Fruit fly (Drosophila melanogaster) whole organism, embryonic: Measurements from ENCODE around the gene SamDC.

Experiments used
- Atf-2 ChIP-seq: fragments of 200-800 bp; sonication (Bioruptor generic); optimal IDR thresholded peaks from 2 replicates; lab custom pipeline; 2016; ENCODE audit warnings: missing biosample characterization, missing genetic modification characterization
- CG10565 ChIP-seq: fragments of 200-800 bp; sonication (Bioruptor generic); optimal IDR thresholded peaks from 3 replicates; lab custom pipeline; 2016; ENCODE audit warnings: missing biosample characterization, mild to moderate bottlenecking, missing genetic modification characterization
- CG10979 ChIP-seq: fragments of 200-800 bp; sonication (Bioruptor generic); optimal IDR thresholded peaks from 2 replicates; lab custom pipeline; 2018; ENCODE audit warnings: missing biosample characterization, mild to moderate bottlenecking, missing genetic modification characterization, moderate library complexity
- CG11093 ChIP-seq: fragments of 200-800 bp; sonication (Bioruptor generic); IDR thresholded peaks from 3 replicates; pipeline ENCODE4 v1.3.6; 2022; ENCODE audit warnings: missing biosample characterization, missing genetic modification characterization
- CG12071 ChIP-seq: fragments of 200-800 bp; sonication (Bioruptor generic); optimal IDR thresholded peaks from 3 replicates; lab custom pipeline; 2018; ENCODE audit warnings: missing biosample characterization, mild to moderate bottlenecking, missing genetic modification characterization
- CG13287 ChIP-seq: fragments of 200-800 bp; sonication (Bioruptor generic); IDR thresholded peaks from 2 replicates; pipeline ENCODE4 v1.3.6; 2022; ENCODE audit warnings: missing biosample characterization, missing genetic modification characterization; ENCODE audit not compliant: partially characterized antibody
- CG13296 ChIP-seq: fragments of 200-800 bp; sonication (Bioruptor generic); optimal IDR thresholded peaks from 3 replicates; lab custom pipeline; 2018; ENCODE audit warnings: missing biosample characterization, mild to moderate bottlenecking, missing genetic modification characterization
- CG13424 ChIP-seq: fragments of 200-800 bp; sonication (Bioruptor generic); optimal IDR thresholded peaks from 2 replicates; lab custom pipeline; 2019; ENCODE audit warnings: missing biosample characterization, mild to moderate bottlenecking, missing genetic modification characterization, moderate library complexity
- CG16863 ChIP-seq: fragments of 200-800 bp; sonication (Bioruptor generic); optimal IDR thresholded peaks from 3 replicates; lab custom pipeline; 2016; ENCODE audit warnings: missing biosample characterization, missing genetic modification characterization
- CG17612 ChIP-seq: fragments of 200-800 bp; sonication (Bioruptor generic); IDR thresholded peaks from 2 replicates; pipeline ENCODE4 v1.3.6; 2022; ENCODE audit warnings: missing biosample characterization, missing genetic modification characterization
- CG2129 ChIP-seq: fragments of 200-800 bp; sonication (Bioruptor generic); IDR thresholded peaks from 2 replicates; pipeline ENCODE4 v1.3.6; 2022; ENCODE audit warnings: missing biosample characterization, missing genetic modification characterization; ENCODE audit not compliant: partially characterized antibody
- CG2199 ChIP-seq: fragments of 200-800 bp; sonication (Bioruptor generic); IDR thresholded peaks from 3 replicates; pipeline ENCODE4 v1.3.6; 2022; ENCODE audit warnings: missing biosample characterization, missing genetic modification characterization
- CG33557 ChIP-seq: fragments of 200-800 bp; sonication (Bioruptor generic); optimal IDR thresholded peaks from 2 replicates; lab custom pipeline; 2019; ENCODE audit warnings: missing biosample characterization, mild to moderate bottlenecking, missing genetic modification characterization, moderate library complexity
- CG6175 ChIP-seq: fragments of 200-800 bp; sonication (Bioruptor generic); IDR thresholded peaks from 3 replicates; pipeline ENCODE4 v1.3.6; 2022; ENCODE audit warnings: missing biosample characterization, missing genetic modification characterization
- CG7839 ChIP-seq: fragments of 200-800 bp; sonication (Bioruptor generic); optimal IDR thresholded peaks from 3 replicates; lab custom pipeline; 2018; ENCODE audit warnings: missing biosample characterization, mild to moderate bottlenecking, missing genetic modification characterization, moderate library complexity
- CG8359 ChIP-seq: fragments of 200-800 bp; sonication (Bioruptor generic); optimal IDR thresholded peaks from 2 replicates; lab custom pipeline; 2017; ENCODE audit warnings: missing biosample characterization, mild to moderate bottlenecking, missing genetic modification characterization, borderline replicate concordance
- CG8944 ChIP-seq: fragments of 200-800 bp; sonication (Bioruptor generic); optimal IDR thresholded peaks from 3 replicates; lab custom pipeline; 2016; ENCODE audit warnings: missing biosample characterization, missing genetic modification characterization
- CG9727 ChIP-seq: fragments of 200-800 bp; sonication (Bioruptor generic); optimal IDR thresholded peaks from 3 replicates; lab custom pipeline; 2017; ENCODE audit warnings: missing biosample characterization, mild to moderate bottlenecking, missing genetic modification characterization
- CG9876 ChIP-seq: fragments of 200-800 bp; sonication (Bioruptor generic); optimal IDR thresholded peaks from 2 replicates; lab custom pipeline; 2016; ENCODE audit warnings: missing biosample characterization, missing genetic modification characterization
- CTCF ChIP-seq: fragments of 200-800 bp; sonication (Bioruptor generic); optimal IDR thresholded peaks from 2 replicates; lab custom pipeline; 2017; ENCODE audit warnings: missing biosample characterization, mild to moderate bottlenecking, missing genetic modification characterization, moderate library complexity
- CrebB ChIP-seq: fragments of 200-800 bp; sonication (Bioruptor generic); optimal IDR thresholded peaks from 3 replicates; lab custom pipeline; 2018; ENCODE audit warnings: missing biosample characterization, mild to moderate bottlenecking, missing genetic modification characterization
- Deaf1 ChIP-seq: fragments of 200-800 bp; optimal IDR thresholded peaks from 3 replicates; lab custom pipeline; 2019; ENCODE audit warnings: missing biosample characterization, mild to moderate bottlenecking, missing genetic modification characterization, moderate library complexity
- Dek ChIP-seq: fragments of 200-800 bp; sonication (Bioruptor generic); optimal IDR thresholded peaks from 3 replicates; lab custom pipeline; 2019; ENCODE audit warnings: missing biosample characterization, mild to moderate bottlenecking, missing genetic modification characterization, moderate library complexity
- Dp ChIP-seq: fragments of 200-800 bp; sonication (Bioruptor generic); optimal IDR thresholded peaks from 2 replicates; lab custom pipeline; 2018; ENCODE audit warnings: missing biosample characterization, mild to moderate bottlenecking, missing genetic modification characterization, moderate library complexity
- E2f2 ChIP-seq: fragments of 200-800 bp; sonication (Bioruptor generic); IDR thresholded peaks from 2 replicates; pipeline ENCODE4 v1.3.6; 2022; ENCODE audit warnings: missing biosample characterization, missing genetic modification characterization
- Elba2 ChIP-seq: fragments of 200-800 bp; sonication (Bioruptor generic); optimal IDR thresholded peaks from 3 replicates; lab custom pipeline; 2016; ENCODE audit warnings: missing biosample characterization, missing genetic modification characterization
- Hmx ChIP-seq: fragments of 200-800 bp; sonication (Bioruptor generic); optimal IDR thresholded peaks from 2 replicates; lab custom pipeline; 2016; ENCODE audit warnings: missing biosample characterization, missing genetic modification characterization
- NC2β ChIP-seq: fragments of 200-800 bp; sonication (Bioruptor generic); optimal IDR thresholded peaks from 2 replicates; lab custom pipeline; 2016; ENCODE audit warnings: missing biosample characterization, missing genetic modification characterization
- PHDP ChIP-seq: fragments of 200-800 bp; sonication (Bioruptor generic); optimal IDR thresholded peaks from 3 replicates; lab custom pipeline; 2018; ENCODE audit warnings: missing biosample characterization, mild to moderate bottlenecking, missing genetic modification characterization, moderate library complexity
- Rx ChIP-seq: fragments of 200-800 bp; sonication (Bioruptor generic); IDR thresholded peaks from 2 replicates; pipeline ENCODE4 v1.3.6; 2022; ENCODE audit warnings: missing biosample characterization, missing genetic modification characterization
- Scr ChIP-seq: fragments of 200-800 bp; sonication (Bioruptor generic); IDR thresholded peaks from 2 replicates; pipeline ENCODE4 v1.3.6; 2022; ENCODE audit warnings: missing biosample characterization, missing genetic modification characterization; ENCODE audit not compliant: partially characterized antibody
- Sry-β ChIP-seq: fragments of 200-800 bp; sonication (Bioruptor generic); optimal IDR thresholded peaks from 2 replicates; lab custom pipeline; 2018; ENCODE audit warnings: missing biosample characterization, mild to moderate bottlenecking, missing genetic modification characterization, moderate library complexity
- ac ChIP-seq: fragments of 200-800 bp; sonication (Bioruptor generic); optimal IDR thresholded peaks from 3 replicates; lab custom pipeline; 2017; ENCODE audit warnings: missing biosample characterization, mild to moderate bottlenecking, missing genetic modification characterization
- ase ChIP-seq: fragments of 200-800 bp; sonication (Bioruptor generic); IDR thresholded peaks from 3 replicates; pipeline ENCODE4 v1.3.6; 2022; ENCODE audit warnings: missing biosample characterization, missing genetic modification characterization
- bcd ChIP-seq: fragments of 200-800 bp; sonication (Bioruptor generic); optimal IDR thresholded peaks from 2 replicates; lab custom pipeline; 2017; ENCODE audit warnings: missing biosample characterization, mild to moderate bottlenecking, missing genetic modification characterization
- bigmax ChIP-seq: fragments of 200-800 bp; sonication (Bioruptor generic); optimal IDR thresholded peaks from 2 replicates; lab custom pipeline; 2018; ENCODE audit warnings: missing biosample characterization, mild to moderate bottlenecking, missing genetic modification characterization
- chif ChIP-seq, 2 experiments: fragments of 200-800 bp; sonication (Bioruptor generic); optimal IDR thresholded peaks; 3 replicates each; lab custom pipeline; 2016; ENCODE audit warnings: missing biosample characterization in 2 of 2, missing genetic modification characterization in 2 of 2
- croc ChIP-seq: fragments of 200-800 bp; sonication (Bioruptor generic); conservative IDR thresholded peaks from 3 replicates; pipeline ENCODE4 v1.3.6; 2022; ENCODE audit warnings: missing biosample characterization, missing genetic modification characterization
- gro ChIP-seq: fragments of 200-800 bp; sonication (Bioruptor generic); optimal IDR thresholded peaks from 2 replicates; lab custom pipeline; 2016; ENCODE audit warnings: missing biosample characterization, missing genetic modification characterization
- hb ChIP-seq: fragments of 200-800 bp; sonication (Bioruptor generic); IDR thresholded peaks from 3 replicates; pipeline ENCODE4 v1.3.6; 2022; ENCODE audit warnings: missing biosample characterization, missing genetic modification characterization; ENCODE audit not compliant: partially characterized antibody
- hth ChIP-seq: fragments of >200 bp; optimal IDR thresholded peaks from 2 replicates; lab custom pipeline; 2017; ENCODE audit warnings: inconsistent platforms
- kni ChIP-seq: fragments of 200-800 bp; sonication (Bioruptor generic); optimal IDR thresholded peaks from 3 replicates; lab custom pipeline; 2017; ENCODE audit warnings: mild to moderate bottlenecking, missing biosample characterization, missing genetic modification reagents, missing genetic modification characterization
- lmd ChIP-seq: fragments of 200-800 bp; sonication (Bioruptor generic); IDR thresholded peaks from 2 replicates; pipeline ENCODE4 v1.3.6; 2022; ENCODE audit warnings: missing biosample characterization, missing genetic modification characterization
- phol ChIP-seq: fragments of 200-800 bp; sonication (Bioruptor generic); optimal IDR thresholded peaks from 3 replicates; lab custom pipeline; 2018; ENCODE audit warnings: missing biosample characterization, mild to moderate bottlenecking, missing genetic modification characterization, moderate library complexity
- sc ChIP-seq, 3 experiments: fragments of >200 bp in 2 of 3; fragments of 200-800 bp in 1 of 3; sonication (Bioruptor generic) in 1 of 3; optimal IDR thresholded peaks; 2 replicates in 2 of 3; 3 replicates in 1 of 3; lab custom pipeline; 2017; ENCODE audit warnings: mild to moderate bottlenecking in 1 of 3, missing biosample characterization in 1 of 3, missing genetic modification characterization in 1 of 3, missing genetic modification reagents in 1 of 3
- so ChIP-seq: fragments of 200-800 bp; sonication (Bioruptor generic); IDR thresholded peaks from 3 replicates; pipeline ENCODE4 v1.3.6; 2022; ENCODE audit warnings: missing biosample characterization, missing genetic modification characterization
- sob ChIP-seq: fragments of 200-800 bp; sonication (Bioruptor generic); IDR thresholded peaks from 2 replicates; pipeline ENCODE4 v1.3.6; 2022; ENCODE audit warnings: missing biosample characterization, missing genetic modification characterization
- ttk ChIP-seq: fragments of 200-800 bp; sonication (Bioruptor generic); IDR thresholded peaks from 2 replicates; pipeline ENCODE4 v2.1.2; 2022; ENCODE audit warnings: missing biosample characterization, missing genetic modification characterization
- vnd ChIP-seq: fragments of 200-800 bp; sonication (Bioruptor generic); IDR thresholded peaks from 3 replicates; pipeline ENCODE4 v1.3.6; 2022; ENCODE audit warnings: missing biosample characterization, missing genetic modification characterization; ENCODE audit not compliant: partially characterized antibody

The SamDC gene

dm6 chr2L:10306518-10307260, 32.6 kb upstream of the SamDC start, which contains the start of the genes CG5390 and CG4968 (continued):
- TF ChIP-seq Rx (GFP tag; lab: Robert Waterston, UW) (no peak), CG10565 (GFP tag; lab: Kevin White, UChicago) (no peak), CrebB (tag; lab: Kevin White, UChicago) (peak; percentile 56), ac (GFP tag; lab: Kevin White, UChicago) (no peak), CG8944 (no peak), CTCF (GFP tag; lab: Kevin White, UChicago) (peak; percentile 12), Hmx (GFP tag; lab: Kevin White, UChicago) (no peak), hth (lab: Kevin White, UChicago) (no peak), sc (optimal IDR thresholded peaks at IDR 0.05; lab: Kevin White, UChicago) (no peak), sc (GFP tag; optimal IDR thresholded peaks at IDR 0.05; lab: Kevin White, UChicago) (peak; percentile 28), ttk (GFP tag; lab: Robert Waterston, UW) (peak; percentile 32; the same call in 1 of the 2 replicates), croc (no peak), CG10979 (peak; percentile 62), bcd (GFP tag; lab: Kevin White, UChicago) (no peak), kni (GFP tag; lab: Kevin White, UChicago) (no peak), Dp (peak; percentile 58), CG13287 (peak; percentile 73), Dek (tag; lab: Kevin White, UChicago) (no peak), lmd (GFP tag; lab: Robert Waterston, UW) (peak; percentile 66), ase (GFP tag; lab: Robert Waterston, UW) (peak; percentile 49; the same call in 1 of the 3 replicates), CG11093 (GFP tag; lab: Robert Waterston, UW) (no peak), CG13296 (GFP tag; lab: Kevin White, UChicago) (peak; percentile 82), CG17612 (no peak), gro (no peak), CG6175 (GFP tag; lab: Robert Waterston, UW) (no peak), CG12071 (GFP tag; lab: Kevin White, UChicago) (no peak), CG8359 (GFP tag; lab: Kevin White, UChicago) (no peak), phol (tag; lab: Kevin White, UChicago) (peak; percentile 70), CG9727 (GFP tag; lab: Kevin White, UChicago) (peak; percentile 52), CG33557 (GFP tag; lab: Kevin White, UChicago) (peak; percentile 32), bigmax (GFP tag; lab: Kevin White, UChicago) (no peak), NC2β (GFP tag; lab: Kevin White, UChicago) (no peak), CG13424 (tag; lab: Kevin White, UChicago) (peak; percentile 82), hb (no peak), CG2129 (GFP tag; lab: Robert Waterston, UW) (no peak), CG16863 (GFP tag; lab: Kevin White, UChicago) (no peak), Elba2 (no peak), CG7839 (tag; lab: Kevin White, UChicago) (no peak), chif (GFP tag; optimal IDR thresholded peaks at IDR 0.05; lab: Kevin White, UChicago) (no peak), PHDP (peak; percentile 80), E2f2 (GFP tag; lab: Robert Waterston, UW) (peak; percentile 70), so (GFP tag; lab: Robert Waterston, UW) (peak; percentile 57; the same call in 1 of the 3 replicates), Scr (GFP tag; lab: Robert Waterston, UW) (peak; percentile 35; the same call in 1 of the 2 replicates), Deaf1 (tag; lab: Kevin White, UChicago) (no peak), CG2199 (GFP tag; lab: Robert Waterston, UW) (no peak), Sry-β (GFP tag; lab: Kevin White, UChicago) (peak; percentile 1), CG9876 (no peak), vnd (GFP tag; lab: Robert Waterston, UW) (no peak), sob (GFP tag; lab: Robert Waterston, UW) (peak; percentile 65), Atf-2 (no peak)
